Fruit fly (Drosophila melanogaster) whole organism, embryonic: ENCODE measurements around the gene CG10508.

Source experiments
- Adf1 ChIP-seq: fragments of 200-800 bp; sonication (Bioruptor generic); IDR thresholded peaks from 2 replicates; pipeline ENCODE4 v1.3.6; 2022; ENCODE audit warnings: missing biosample characterization, missing genetic modification characterization
- CG10274 ChIP-seq: fragments of 200-800 bp; sonication (Bioruptor generic); optimal IDR thresholded peaks from 3 replicates; lab custom pipeline; 2017; ENCODE audit warnings: missing biosample characterization, mild to moderate bottlenecking, missing genetic modification characterization
- CG10565 ChIP-seq: fragments of 200-800 bp; sonication (Bioruptor generic); optimal IDR thresholded peaks from 3 replicates; lab custom pipeline; 2016; ENCODE audit warnings: missing biosample characterization, mild to moderate bottlenecking, missing genetic modification characterization
- CG11398 ChIP-seq: fragments of 200-800 bp; sonication (Bioruptor generic); optimal IDR thresholded peaks from 2 replicates; lab custom pipeline; 2016; ENCODE audit warnings: missing biosample characterization, missing genetic modification characterization
- CG12219 ChIP-seq: fragments of 200-800 bp; sonication (Bioruptor generic); optimal IDR thresholded peaks from 3 replicates; lab custom pipeline; 2018; ENCODE audit warnings: missing biosample characterization, mild to moderate bottlenecking, missing genetic modification characterization
- CG12942 ChIP-seq: fragments of 200-800 bp; sonication (Bioruptor generic); optimal IDR thresholded peaks from 3 replicates; lab custom pipeline; 2016; ENCODE audit warnings: missing biosample characterization, missing genetic modification characterization
- CG13624 ChIP-seq: fragments of 200-800 bp; sonication (Bioruptor generic); optimal IDR thresholded peaks from 2 replicates; lab custom pipeline; 2016; ENCODE audit warnings: missing biosample characterization, missing genetic modification characterization
- CG1647 ChIP-seq: fragments of 200-800 bp; sonication (Bioruptor generic); optimal IDR thresholded peaks from 3 replicates; lab custom pipeline; 2016; ENCODE audit warnings: missing biosample characterization, missing genetic modification characterization
- CG16779 ChIP-seq: fragments of 200-800 bp; sonication (Bioruptor generic); IDR thresholded peaks from 2 replicates; pipeline ENCODE4 v1.3.6; 2022; ENCODE audit warnings: missing biosample characterization, missing genetic modification characterization
- CG2129 ChIP-seq: fragments of 200-800 bp; sonication (Bioruptor generic); IDR thresholded peaks from 2 replicates; pipeline ENCODE4 v1.3.6; 2022; ENCODE audit warnings: missing biosample characterization, missing genetic modification characterization; ENCODE audit not compliant: partially characterized antibody
- CG32772 ChIP-seq: fragments of 200-800 bp; sonication (Bioruptor generic); IDR thresholded peaks from 2 replicates; pipeline ENCODE4 v1.3.6; 2022; ENCODE audit warnings: missing biosample characterization, missing genetic modification characterization
- CG3726 ChIP-seq: fragments of 200-800 bp; sonication (Bioruptor generic); IDR thresholded peaks from 3 replicates; pipeline ENCODE4, ENCODE4 v1.3.6; 2022; ENCODE audit warnings: missing biosample characterization, missing genetic modification characterization
- CG6765 ChIP-seq: fragments of 200-800 bp; sonication (Bioruptor generic); optimal IDR thresholded peaks from 3 replicates; lab custom pipeline; 2017; ENCODE audit warnings: missing biosample characterization, mild to moderate bottlenecking, missing genetic modification characterization
- CG7928 ChIP-seq: fragments of 200-800 bp; sonication (Bioruptor generic); optimal IDR thresholded peaks from 2 replicates; lab custom pipeline; 2017; ENCODE audit warnings: missing biosample characterization, mild to moderate bottlenecking, missing genetic modification characterization
- Doc3 ChIP-seq: fragments of 200-800 bp; sonication (Bioruptor generic); IDR thresholded peaks from 3 replicates; pipeline ENCODE4 v1.3.6; 2022; ENCODE audit warnings: missing biosample characterization, missing genetic modification characterization; ENCODE audit not compliant: partially characterized antibody
- Dref ChIP-seq: fragments of 200-800 bp; sonication (Bioruptor generic); IDR thresholded peaks from 2 replicates; pipeline ENCODE4 v1.3.6; 2022; ENCODE audit warnings: missing biosample characterization, missing genetic modification characterization
- Fer3 ChIP-seq: fragments of 200-800 bp; sonication (Bioruptor generic); optimal IDR thresholded peaks from 2 replicates; lab custom pipeline; 2018; ENCODE audit warnings: missing biosample characterization, mild to moderate bottlenecking, missing genetic modification characterization, moderate library complexity
- Hey ChIP-seq: fragments of 200-800 bp; sonication (Bioruptor generic); optimal IDR thresholded peaks from 3 replicates; lab custom pipeline; 2018; ENCODE audit warnings: missing biosample characterization, mild to moderate bottlenecking, missing genetic modification characterization
- Hmx ChIP-seq: fragments of 200-800 bp; sonication (Bioruptor generic); optimal IDR thresholded peaks from 2 replicates; lab custom pipeline; 2016; ENCODE audit warnings: missing biosample characterization, missing genetic modification characterization
- MBD-R2 ChIP-seq: fragments of 200-800 bp; sonication (Bioruptor generic); IDR thresholded peaks from 2 replicates; pipeline ENCODE4 v1.3.6; 2022; ENCODE audit warnings: missing biosample characterization, missing genetic modification characterization
- MESR4 ChIP-seq: fragments of 200-800 bp; sonication (Bioruptor generic); optimal IDR thresholded peaks from 2 replicates; lab custom pipeline; 2018; ENCODE audit warnings: missing biosample characterization, mild to moderate bottlenecking, missing genetic modification characterization, moderate library complexity
- MTF-1 ChIP-seq: fragments of 200-800 bp; sonication (Bioruptor generic); optimal IDR thresholded peaks from 2 replicates; lab custom pipeline; 2018; ENCODE audit warnings: missing biosample characterization, mild to moderate bottlenecking, missing genetic modification characterization, borderline replicate concordance
- Mes4 ChIP-seq: fragments of 200-800 bp; sonication (Bioruptor generic); optimal IDR thresholded peaks from 2 replicates; lab custom pipeline; 2016; ENCODE audit warnings: missing biosample characterization, missing genetic modification characterization
- Myb ChIP-seq: fragments of 200-800 bp; sonication (Bioruptor generic); optimal IDR thresholded peaks from 2 replicates; lab custom pipeline; 2016; ENCODE audit warnings: missing biosample characterization, missing genetic modification characterization
- NC2β ChIP-seq: fragments of 200-800 bp; sonication (Bioruptor generic); optimal IDR thresholded peaks from 2 replicates; lab custom pipeline; 2016; ENCODE audit warnings: missing biosample characterization, missing genetic modification characterization
- NFAT ChIP-seq: fragments of 200-800 bp; sonication (Bioruptor generic); IDR thresholded peaks from 2 replicates; pipeline ENCODE4 v1.3.6; 2022; ENCODE audit warnings: missing biosample characterization, missing genetic modification characterization
- Nf-YC ChIP-seq: fragments of 200-800 bp; optimal IDR thresholded peaks from 3 replicates; lab custom pipeline; 2019; ENCODE audit warnings: missing biosample characterization, mild to moderate bottlenecking, missing genetic modification characterization, moderate library complexity
- Sin3A ChIP-seq: fragments of >200 bp; optimal IDR thresholded peaks from 2 replicates; lab custom pipeline; 2018
- TFAM ChIP-seq: fragments of 200-800 bp; sonication (Bioruptor generic); optimal IDR thresholded peaks from 2 replicates; lab custom pipeline; 2017; ENCODE audit warnings: missing biosample characterization, missing genetic modification characterization, inconsistent platforms
- chif ChIP-seq, 2 experiments: fragments of 200-800 bp; sonication (Bioruptor generic); optimal IDR thresholded peaks; 3 replicates each; lab custom pipeline; 2016; ENCODE audit warnings: missing biosample characterization in 2 of 2, missing genetic modification characterization in 2 of 2
- crp ChIP-seq, 2 experiments: fragments of 200-800 bp; sonication (Bioruptor generic); optimal IDR thresholded peaks; 2 replicates in 1 of 2; 3 replicates in 1 of 2; lab custom pipeline; 2017; ENCODE audit warnings: missing biosample characterization in 2 of 2, missing genetic modification characterization in 2 of 2, mild to moderate bottlenecking in 1 of 2, moderate library complexity in 1 of 2
- cwo ChIP-seq: fragments of 200-800 bp; sonication (Bioruptor generic); optimal IDR thresholded peaks from 3 replicates; lab custom pipeline; 2017; ENCODE audit warnings: missing biosample characterization, missing genetic modification characterization, mild to moderate bottlenecking, moderate library complexity, missing genetic modification reagents
- dati ChIP-seq: fragments of 200-800 bp; sonication (Bioruptor generic); IDR thresholded peaks from 2 replicates; pipeline ENCODE4 v1.3.6; 2022; ENCODE audit warnings: missing biosample characterization, missing genetic modification characterization
- esg ChIP-seq: fragments of 200-800 bp; sonication (Bioruptor generic); conservative IDR thresholded peaks from 2 replicates; pipeline ENCODE4 v1.3.6; 2022; ENCODE audit warnings: missing biosample characterization, missing genetic modification characterization
- exex ChIP-seq: fragments of 200-800 bp; sonication (Bioruptor generic); optimal IDR thresholded peaks from 4 replicates; lab custom pipeline; 2018; ENCODE audit warnings: missing biosample characterization, mild to moderate bottlenecking, missing genetic modification characterization, moderate library complexity
- gcm2 ChIP-seq: fragments of 200-800 bp; sonication (Bioruptor generic); optimal IDR thresholded peaks from 2 replicates; lab custom pipeline; 2016; ENCODE audit warnings: missing biosample characterization, missing genetic modification characterization
- grau ChIP-seq: fragments of 200-800 bp; optimal IDR thresholded peaks from 3 replicates; lab custom pipeline; 2019; ENCODE audit warnings: missing biosample characterization, mild to moderate bottlenecking, missing genetic modification characterization, moderate library complexity
- gsb-n ChIP-seq: fragments of 200-800 bp; sonication (Bioruptor generic); optimal IDR thresholded peaks from 3 replicates; lab custom pipeline; 2018; ENCODE audit warnings: missing biosample characterization, mild to moderate bottlenecking, missing genetic modification characterization
- hkb ChIP-seq, 2 experiments: fragments of 200-800 bp in 1 of 2; fragments of >200 bp in 1 of 2; sonication (Bioruptor generic) in 1 of 2; IDR thresholded peaks in 1 of 2; optimal IDR thresholded peaks in 1 of 2; 2 replicates each; pipeline versions ENCODE4 v1.3.6 to Lab custom; 2017 to 2022; ENCODE audit warnings: missing biosample characterization in 1 of 2, missing genetic modification characterization in 1 of 2
- lov ChIP-seq, 2 experiments: fragments of 200-800 bp in 1 of 2; fragments of >200 bp in 1 of 2; sonication (Bioruptor generic) in 1 of 2; IDR thresholded peaks in 1 of 2; optimal IDR thresholded peaks in 1 of 2; 2 replicates in 1 of 2; 3 replicates in 1 of 2; pipeline versions ENCODE4 v1.3.6 to Lab custom; 2017 to 2022; ENCODE audit warnings: missing biosample characterization in 1 of 2, missing genetic modification characterization in 1 of 2
- mld ChIP-seq: fragments of 200-800 bp; sonication (Bioruptor generic); IDR thresholded peaks from 3 replicates; pipeline ENCODE4 v1.3.6; 2022; ENCODE audit warnings: missing biosample characterization, missing genetic modification characterization; ENCODE audit not compliant: partially characterized antibody
- shn ChIP-seq: fragments of 200-800 bp; sonication (Bioruptor generic); optimal IDR thresholded peaks from 3 replicates; lab custom pipeline; 2016; ENCODE audit warnings: missing biosample characterization, missing genetic modification characterization
- ssp ChIP-seq: fragments of 200-800 bp; sonication (Bioruptor generic); IDR thresholded peaks from 2 replicates; pipeline ENCODE4 v1.3.6; 2022; ENCODE audit warnings: missing biosample characterization, missing genetic modification characterization
- tin ChIP-seq: fragments of 200-800 bp; sonication (Bioruptor generic); optimal IDR thresholded peaks from 3 replicates; lab custom pipeline; 2016; ENCODE audit warnings: missing biosample characterization, missing genetic modification characterization
- tio ChIP-seq: fragments of 200-800 bp; sonication (Bioruptor generic); optimal IDR thresholded peaks from 2 replicates; lab custom pipeline; 2017; ENCODE audit warnings: missing biosample characterization, missing genetic modification characterization, inconsistent platforms
- tup ChIP-seq: fragments of 200-800 bp; sonication (Bioruptor generic); optimal IDR thresholded peaks from 2 replicates; lab custom pipeline; 2016; ENCODE audit warnings: missing biosample characterization, mild to moderate bottlenecking, missing genetic modification characterization, moderate library complexity
- vvl ChIP-seq: fragments of 200-800 bp; sonication (Bioruptor generic); IDR thresholded peaks from 2 replicates; pipeline ENCODE4 v1.3.6; 2022; ENCODE audit warnings: missing biosample characterization, missing genetic modification characterization
- zen ChIP-seq: fragments of 200-800 bp; sonication (Bioruptor generic); optimal IDR thresholded peaks from 3 replicates; lab custom pipeline; 2018; ENCODE audit warnings: missing biosample characterization, mild to moderate bottlenecking, missing genetic modification characterization, moderate library complexity

Gene CG10508

DNA sequence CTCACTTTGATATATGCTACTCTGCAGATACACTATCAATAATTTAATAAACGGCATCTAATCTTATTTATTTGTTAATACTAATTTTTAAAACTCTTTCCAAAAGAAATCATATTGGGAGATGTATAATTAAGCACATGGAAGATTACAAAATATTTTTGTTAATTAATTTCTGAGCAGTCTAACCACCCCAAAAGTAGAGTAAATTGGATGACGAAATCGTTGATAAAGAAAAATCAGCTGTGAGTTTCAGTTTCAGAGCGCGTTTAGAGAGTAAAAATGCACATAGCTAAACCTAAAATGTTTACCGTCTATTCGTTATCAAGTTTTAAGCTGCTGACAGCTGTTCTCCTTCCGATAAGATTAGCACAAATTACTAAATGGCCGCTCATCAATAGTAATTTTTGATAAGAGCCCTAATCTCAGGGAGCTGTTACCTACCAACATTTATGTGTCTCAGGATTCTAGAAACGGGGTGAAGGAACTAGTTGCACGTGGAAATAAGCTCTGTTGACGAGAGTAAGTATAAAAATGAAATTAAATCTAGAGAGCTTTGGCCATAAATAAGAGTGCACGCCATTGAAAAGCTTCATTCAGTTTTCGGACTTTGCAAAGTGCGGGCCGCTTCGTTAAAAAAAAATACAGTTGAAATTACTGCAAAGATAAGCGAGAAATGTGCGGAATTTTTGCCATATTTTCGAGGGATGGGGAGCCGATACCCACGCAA lies 37.3 kb upstream of the CG10508 start, which contains the start of the genes chb and AsnS (continued):
- TF ChIP-seq grau (tag; lab: Kevin White, UChicago): peak; percentile 94
- TF ChIP-seq CG12219 (GFP tag; lab: Kevin White, UChicago): peak; percentile 86
- TF ChIP-seq Myb (GFP tag; lab: Kevin White, UChicago): peak; percentile 40
- TF ChIP-seq Adf1 (GFP tag; lab: Robert Waterston, UW): peak; percentile 43
- TF ChIP-seq MTF-1 (GFP tag; lab: Kevin White, UChicago): peak; percentile 66
- TF ChIP-seq CG32772 (GFP tag; lab: Robert Waterston, UW): peak; percentile 90
- TF ChIP-seq CG2129 (GFP tag; lab: Robert Waterston, UW): no peak
- peak; percentile 96 for TF ChIP-seq vvl (GFP tag; lab: Robert Waterston, UW)
- peak; percentile 72 for TF ChIP-seq tin (GFP tag; lab: Kevin White, UChicago)
- TF ChIP-seq MBD-R2 (GFP tag; lab: Robert Waterston, UW): peak; percentile 52
- peak; percentile 89 for TF ChIP-seq gsb-n (tag; lab: Kevin White, UChicago)
- TF ChIP-seq zen: peak; percentile 84
- TF ChIP-seq Hey (tag; lab: Kevin White, UChicago): no peak
- TF ChIP-seq Hmx (GFP tag; lab: Kevin White, UChicago): peak; percentile 34
- peak; percentile 52 for TF ChIP-seq CG7928
- peak; percentile 85 for TF ChIP-seq NFAT
- peak; percentile 67 for TF ChIP-seq exex
- peak; percentile 79 for TF ChIP-seq ssp (GFP tag; lab: Robert Waterston, UW)
- TF ChIP-seq Sin3A (lab: Kevin White, UChicago): no peak
- peak; percentile 79 for TF ChIP-seq CG13624
- TF ChIP-seq CG3726 (GFP tag; lab: Robert Waterston, UW): peak; percentile 81
- TF ChIP-seq CG6765 (GFP tag; lab: Kevin White, UChicago): peak; percentile 63
- TF ChIP-seq CG11398: peak; percentile 10
- peak; percentile 32 for TF ChIP-seq tup
- TF ChIP-seq shn (GFP tag; lab: Kevin White, UChicago): peak; percentile 59
- no peak for TF ChIP-seq CG10565
- TF ChIP-seq hkb (optimal IDR thresholded peaks at IDR 0.05; lab: Kevin White, UChicago): no peak
- peak; percentile 93 for TF ChIP-seq hkb (GFP tag; IDR thresholded peaks at IDR 0.05; lab: Robert Waterston, UW)
- TF ChIP-seq dati (GFP tag; lab: Robert Waterston, UW): peak; percentile 44; the same call in 1 of the 2 replicates
- peak; percentile 18 for TF ChIP-seq Mes4 (GFP tag; lab: Kevin White, UChicago)
- TF ChIP-seq CG10274 (GFP tag; lab: Kevin White, UChicago): peak; percentile 56
- peak; percentile 53 for TF ChIP-seq Nf-YC (tag; lab: Kevin White, UChicago)
- peak; percentile 89 for TF ChIP-seq esg (GFP tag; lab: Robert Waterston, UW)
- no peak for TF ChIP-seq TFAM (GFP tag; lab: Kevin White, UChicago)
- peak in 1 of 2 experiments; percentile 77 for TF ChIP-seq crp (GFP tag; optimal IDR thresholded peaks at IDR 0.05; lab: Kevin White, UChicago)
- no peak; the same call in 1 of the 2 replicates for TF ChIP-seq CG16779 (GFP tag; lab: Robert Waterston, UW)
- no peak for TF ChIP-seq gcm2
- peak; percentile 28 for TF ChIP-seq NC2β
- TF ChIP-seq MESR4 (GFP tag; lab: Kevin White, UChicago): peak; percentile 30
- no peak for TF ChIP-seq Dref
- TF ChIP-seq chif (GFP tag; optimal IDR thresholded peaks at IDR 0.05; lab: Kevin White, UChicago): peak; percentile 64 to 72
- TF ChIP-seq tio (GFP tag; lab: Kevin White, UChicago): peak; percentile 72
- peak; percentile 68 for TF ChIP-seq CG12942 (GFP tag; lab: Kevin White, UChicago)
- peak; percentile 96 for TF ChIP-seq Fer3 (tag; lab: Kevin White, UChicago)
- TF ChIP-seq CG1647 (GFP tag; lab: Kevin White, UChicago): peak; percentile 63
- peak; percentile 77 for TF ChIP-seq cwo (GFP tag; lab: Kevin White, UChicago)
- no peak for TF ChIP-seq Doc3 (GFP tag; lab: Robert Waterston, UW)
- no peak for TF ChIP-seq mld (GFP tag; lab: Robert Waterston, UW)
- TF ChIP-seq lov (optimal IDR thresholded peaks at IDR 0.05; lab: Kevin White, UChicago): no peak
- TF ChIP-seq lov (GFP tag; IDR thresholded peaks at IDR 0.05; lab: Robert Waterston, UW): peak; percentile 64; the same call in 1 of the 3 replicates
